Fruit fly (Drosophila melanogaster): ENCODE results near the gene Or69a.

dm6 chr3L:12949386-12949785 is 18.1 kb downstream of the Or69a start:
- no peak for TF ChIP-seq CG8301 (tag; optimal IDR thresholded peaks at IDR 0.05)
- no peak for TF ChIP-seq fd96Ca (GFP tag; IDR thresholded peaks at IDR 0.05)
- no peak for TF ChIP-seq EcR (GFP tag; optimal IDR thresholded peaks at IDR 0.05)
- no peak for TF ChIP-seq CG10348 (GFP tag; IDR thresholded peaks at IDR 0.05)
- TF ChIP-seq CG9948 (tag; optimal IDR thresholded peaks at IDR 0.05) = no peak
- no peak for TF ChIP-seq CG15710 (tag; optimal IDR thresholded peaks at IDR 0.05)
- no peak for TF ChIP-seq CG17806 (tag; optimal IDR thresholded peaks at IDR 0.05)
- no peak for TF ChIP-seq Snoo (tag; optimal IDR thresholded peaks at IDR 0.05)
- no peak for TF ChIP-seq gl (tag; optimal IDR thresholded peaks at IDR 0.05)
- no peak for TF ChIP-seq Pif1A (GFP tag; optimal IDR thresholded peaks at IDR 0.05)
- TF ChIP-seq CG13204 (GFP tag; optimal IDR thresholded peaks at IDR 0.05) = no peak
- no peak for TF ChIP-seq CG4496 (GFP tag; IDR thresholded peaks at IDR 0.05)
